Worm (Caenorhabditis elegans) whole organism, young adult: ENCODE measurements around the gene xpf-1.

Source experiments
- B0336.3 ChIP-seq: fragments of 200-800 bp; sonication (Bioruptor generic); IDR thresholded peaks from 2 replicates; pipeline ENCODE4 v1.3.6; 2022; ENCODE audit warnings: missing genetic modification characterization, missing compliant biosample characterization
- F23B12.7 ChIP-seq: sonication (generic microtip); optimal IDR thresholded peaks from 2 replicates; lab custom pipeline; 2017; ENCODE audit warnings: missing genetic modification characterization, mild to moderate bottlenecking, missing compliant biosample characterization, antibody characterized with exemption, moderate library complexity; ENCODE audit not compliant: insufficient read depth
- F33H1.4 ChIP-seq: fragments of 200-800 bp; sonication (Bioruptor generic); IDR thresholded peaks from 2 replicates; pipeline ENCODE4 v1.3.6; 2022; ENCODE audit warnings: missing genetic modification reagents, missing genetic modification characterization, missing compliant biosample characterization
- F49E8.2 ChIP-seq: sonication (generic microtip); optimal IDR thresholded peaks from 3 replicates; lab custom pipeline; 2017; ENCODE audit warnings: missing genetic modification characterization, mild to moderate bottlenecking, missing compliant biosample characterization, antibody characterized with exemption, moderate library complexity; ENCODE audit not compliant: insufficient read depth
- F57C9.4 ChIP-seq: sonication (generic microtip); optimal IDR thresholded peaks from 2 replicates; lab custom pipeline; 2017; ENCODE audit warnings: mild to moderate bottlenecking, missing genetic modification characterization, missing compliant biosample characterization
- T26A5.8 ChIP-seq: sonication (generic microtip); optimal IDR thresholded peaks from 2 replicates; lab custom pipeline; 2016; ENCODE audit warnings: missing genetic modification characterization, missing compliant biosample characterization
- ZK185.1 ChIP-seq: sonication (generic microtip); optimal IDR thresholded peaks from 2 replicates; lab custom pipeline; 2016; ENCODE audit warnings: mild to moderate bottlenecking, missing genetic modification characterization, missing compliant biosample characterization; ENCODE audit not compliant: poor library complexity, severe bottlenecking
- akir-1 ChIP-seq: fragments of 200-800 bp; sonication (Bioruptor generic); optimal IDR thresholded peaks from 2 replicates; lab custom pipeline; 2018; ENCODE audit warnings: mild to moderate bottlenecking, missing genetic modification characterization, moderate library complexity, missing compliant biosample characterization
- attf-3 ChIP-seq: fragments of 200-800 bp; sonication (Bioruptor generic); conservative IDR thresholded peaks from 2 replicates; pipeline ENCODE4 v1.3.6; 2022; ENCODE audit warnings: missing genetic modification reagents, missing genetic modification characterization, missing compliant biosample characterization
- attf-5 ChIP-seq: fragments of 200-800 bp; sonication (Bioruptor generic); optimal IDR thresholded peaks from 2 replicates; lab custom pipeline; 2018; ENCODE audit warnings: mild to moderate bottlenecking, missing genetic modification characterization, missing compliant biosample characterization
- bed-1 ChIP-seq: fragments of 200-800 bp; sonication (Bioruptor generic); IDR thresholded peaks from 2 replicates; pipeline ENCODE4 v1.3.6; 2022; ENCODE audit warnings: missing genetic modification reagents, missing genetic modification characterization, missing compliant biosample characterization
- bed-2 ChIP-seq: fragments of 200-800 bp; sonication (Bioruptor generic); IDR thresholded peaks from 2 replicates; pipeline ENCODE4 v1.3.6; 2022; ENCODE audit warnings: missing genetic modification reagents, missing genetic modification characterization, missing compliant biosample characterization
- cebp-1 ChIP-seq, 2 experiments: fragments of 200-800 bp in 1 of 2; sonication (Bioruptor generic) in 1 of 2; sonication (generic microtip) in 1 of 2; IDR thresholded peaks in 1 of 2; optimal IDR thresholded peaks in 1 of 2; 2 replicates each; pipeline versions ENCODE4 v1.3.6 to Lab custom; 2017 to 2022; ENCODE audit warnings: missing compliant biosample characterization in 2 of 2, missing genetic modification characterization in 2 of 2, mild to moderate bottlenecking in 1 of 2, missing genetic modification reagents in 1 of 2, moderate library complexity in 1 of 2
- ceh-100 ChIP-seq: fragments of 200-800 bp; sonication (Bioruptor generic); IDR thresholded peaks from 2 replicates; pipeline ENCODE4 v1.3.6; 2022; ENCODE audit warnings: missing genetic modification reagents, missing genetic modification characterization, missing compliant biosample characterization
- ceh-58 ChIP-seq: fragments of 200-800 bp; sonication (Bioruptor generic); IDR thresholded peaks from 2 replicates; pipeline ENCODE4 v1.3.6; 2022; ENCODE audit warnings: missing genetic modification characterization, missing compliant biosample characterization
- ceh-79 ChIP-seq: sonication (generic microtip); optimal IDR thresholded peaks from 2 replicates; lab custom pipeline; 2017; ENCODE audit warnings: mild to moderate bottlenecking, missing genetic modification characterization, missing compliant biosample characterization
- ceh-91 ChIP-seq: fragments of 200-800 bp; sonication (Bioruptor generic); IDR thresholded peaks from 2 replicates; pipeline ENCODE4 v1.3.6; 2022; ENCODE audit warnings: missing genetic modification reagents, missing genetic modification characterization, missing compliant biosample characterization
- chd-7 ChIP-seq: sonication (generic microtip); optimal IDR thresholded peaks from 2 replicates; lab custom pipeline; 2016; ENCODE audit warnings: mild to moderate bottlenecking, missing genetic modification characterization, moderate library complexity, missing compliant biosample characterization
- die-1 ChIP-seq: sonication (generic microtip); optimal IDR thresholded peaks from 2 replicates; lab custom pipeline; 2016; ENCODE audit warnings: missing genotype, mild to moderate bottlenecking, missing genetic modification characterization, missing compliant biosample characterization
- dpl-1 ChIP-seq: fragments of 150-350 bp; optimal IDR thresholded peaks from 2 replicates; lab custom pipeline; 2014; ENCODE audit warnings: missing biosample characterization, missing genetic modification reagents, missing genetic modification characterization
- egl-18 ChIP-seq: fragments of 200-800 bp; sonication (Bioruptor generic); IDR thresholded peaks from 2 replicates; pipeline ENCODE4 v1.3.6; 2022; ENCODE audit warnings: missing genetic modification reagents, missing genetic modification characterization, missing compliant biosample characterization
- egl-44 ChIP-seq: fragments of 200-800 bp; sonication (Bioruptor generic); IDR thresholded peaks from 2 replicates; pipeline ENCODE4 v1.3.6; 2022; ENCODE audit warnings: missing genetic modification reagents, missing genetic modification characterization, missing compliant biosample characterization
- ekl-4 ChIP-seq: fragments of 200-800 bp; sonication (Bioruptor generic); IDR thresholded peaks from 2 replicates; pipeline ENCODE4 v1.3.6; 2022; ENCODE audit warnings: missing genetic modification reagents, missing genetic modification characterization, missing compliant biosample characterization
- hmg-1.2 ChIP-seq: fragments of 200-800 bp; sonication (Bioruptor generic); IDR thresholded peaks from 2 replicates; pipeline ENCODE4 v1.3.6; 2022; ENCODE audit warnings: missing genetic modification reagents, missing genetic modification characterization, missing compliant biosample characterization
- let-607 ChIP-seq, 2 experiments: fragments of 200-800 bp in 1 of 2; sonication (Bioruptor generic) in 1 of 2; sonication (generic microtip) in 1 of 2; optimal IDR thresholded peaks; 2 replicates each; lab custom pipeline; 2016 to 2018; ENCODE audit warnings: mild to moderate bottlenecking in 2 of 2, missing compliant biosample characterization in 2 of 2, missing genetic modification characterization in 2 of 2, moderate library complexity in 2 of 2, missing genotype in 1 of 2
- lin-35 ChIP-seq, 3 experiments: fragments of 150-350 bp in 2 of 3; sonication (generic microtip) in 1 of 3; optimal IDR thresholded peaks; 2 replicates each; lab custom pipeline; 2014 to 2018; ENCODE audit warnings: missing biosample characterization in 3 of 3, missing genetic modification characterization in 3 of 3, missing genetic modification reagents in 3 of 3
- lin-54 ChIP-seq: fragments of 200-800 bp; sonication (Bioruptor generic); optimal IDR thresholded peaks from 2 replicates; lab custom pipeline; 2018; ENCODE audit warnings: mild to moderate bottlenecking, missing genetic modification characterization, missing compliant biosample characterization
- lsy-27 ChIP-seq: sonication (generic microtip); optimal IDR thresholded peaks from 2 replicates; lab custom pipeline; 2017; ENCODE audit warnings: missing genetic modification characterization, mild to moderate bottlenecking, missing compliant biosample characterization, antibody characterized with exemption, missing genotype, borderline replicate concordance; ENCODE audit not compliant: insufficient read depth
- madf-10 ChIP-seq: sonication (generic microtip); optimal IDR thresholded peaks from 2 replicates; lab custom pipeline; 2016; ENCODE audit warnings: mild to moderate bottlenecking, missing genetic modification characterization, missing compliant biosample characterization
- mes-4 ChIP-seq: sonication (generic microtip); optimal IDR thresholded peaks from 2 replicates; lab custom pipeline; 2016; ENCODE audit warnings: missing genotype, missing genetic modification characterization, missing compliant biosample characterization
- nhr-179 ChIP-seq: sonication (generic microtip); optimal IDR thresholded peaks from 2 replicates; lab custom pipeline; 2016; ENCODE audit warnings: mild to moderate bottlenecking, missing genetic modification characterization, missing compliant biosample characterization
- nhr-27 ChIP-seq: fragments of 200-800 bp; sonication (Bioruptor generic); optimal IDR thresholded peaks from 2 replicates; lab custom pipeline; 2018; ENCODE audit warnings: mild to moderate bottlenecking, missing genetic modification characterization, moderate library complexity, missing compliant biosample characterization
- nhr-80 ChIP-seq: sonication (generic microtip); optimal IDR thresholded peaks from 2 replicates; lab custom pipeline; 2016; ENCODE audit warnings: missing genetic modification characterization, missing compliant biosample characterization
- pbrm-1 ChIP-seq: fragments of 200-800 bp; sonication (Bioruptor generic); IDR thresholded peaks from 2 replicates; pipeline ENCODE4 v1.3.6; 2022; ENCODE audit warnings: missing genetic modification reagents, missing genetic modification characterization, missing compliant biosample characterization
- sea-2 ChIP-seq: fragments of 200-800 bp; sonication (Bioruptor generic); IDR thresholded peaks from 2 replicates; pipeline ENCODE4 v1.3.6; 2022; ENCODE audit warnings: missing genetic modification characterization, missing compliant biosample characterization
- snpc-4 ChIP-seq, 5 experiments: fragments of 150-350 bp in 1 of 5; sonication (generic microtip) in 4 of 5; optimal IDR thresholded peaks; 2 replicates each; lab custom pipeline; 2014 to 2018; ENCODE audit warnings: missing genetic modification characterization in 5 of 5, missing biosample characterization in 3 of 5, antibody characterized with exemption in 2 of 5, mild to moderate bottlenecking in 2 of 5, missing compliant biosample characterization in 2 of 5, missing genotype in 2 of 5, moderate library complexity in 2 of 5, missing genetic modification reagents in 1 of 5
- tlf-1 ChIP-seq: fragments of 200-800 bp; sonication (Bioruptor generic); optimal IDR thresholded peaks from 2 replicates; lab custom pipeline; 2018; ENCODE audit warnings: mild to moderate bottlenecking, missing genetic modification characterization, missing compliant biosample characterization
- ztf-3 ChIP-seq: fragments of 200-800 bp; sonication (Bioruptor generic); optimal IDR thresholded peaks from 2 replicates; lab custom pipeline; 2018; ENCODE audit warnings: mild to moderate bottlenecking, missing genetic modification characterization, missing compliant biosample characterization

xpf-1 gene

ce11 chrII:11652679-11653174 lies 43.2 kb upstream of the xpf-1 start, which contains the start of the genes rad-23 and rpn-12:
TSS of gene rad-23 (minus strand) at chrII:11652729.
TSS of gene rpn-12 (plus strand) at chrII:11653124.
- TF ChIP-seq tlf-1 (GFP tag; lab: Kevin White, UChicago) (no peak), F33H1.4 (peak; percentile 83), nhr-27 (no peak), ceh-100 (GFP tag; lab: Robert Waterston, UW) (no peak), nhr-179 (tag; lab: Kevin White, UChicago) (no peak), ZK185.1 (no peak), ekl-4 (no peak), dpl-1 (GFP tag; lab: Kevin White, UChicago) (no peak), bed-2 (GFP tag; lab: Robert Waterston, UW) (no peak), attf-3 (GFP tag; lab: Robert Waterston, UW) (no peak), lin-35 (GFP tag; optimal IDR thresholded peaks at IDR 0.05; lab: Kevin White, UChicago) (peak in 1 of 3 experiments; percentile 35), B0336.3 (GFP tag; lab: Robert Waterston, UW) (no peak), ztf-3 (GFP tag; lab: Kevin White, UChicago) (no peak), nhr-80 (tag; lab: Kevin White, UChicago) (peak; percentile 18), snpc-4 (GFP tag; optimal IDR thresholded peaks at IDR 0.05; lab: Kevin White, UChicago) (no peak), snpc-4 (tag; optimal IDR thresholded peaks at IDR 0.05; lab: Kevin White, UChicago) (peak in 3 of 4 experiments; percentile 15 to 69 (median 36)), egl-18 (GFP tag; lab: Robert Waterston, UW) (no peak), attf-5 (GFP tag; lab: Kevin White, UChicago) (peak; percentile 28), let-607 (tag; optimal IDR thresholded peaks at IDR 0.05; lab: Kevin White, UChicago) (no peak), pbrm-1 (GFP tag; lab: Robert Waterston, UW) (no peak), ceh-79 (no peak), F49E8.2 (tag; lab: Kevin White, UChicago) (no peak), ceh-58 (GFP tag; lab: Robert Waterston, UW) (no peak), akir-1 (GFP tag; lab: Kevin White, UChicago) (no peak), chd-7 (tag; lab: Kevin White, UChicago) (no peak), lsy-27 (no peak), hmg-1.2 (no peak), ceh-91 (GFP tag; lab: Robert Waterston, UW) (no peak), F23B12.7 (tag; lab: Kevin White, UChicago) (peak; percentile 4), lin-54 (peak; percentile 33), cebp-1 (GFP tag; IDR thresholded peaks at IDR 0.05; lab: Robert Waterston, UW) (no peak), cebp-1 (tag; optimal IDR thresholded peaks at IDR 0.05; lab: Kevin White, UChicago) (peak; percentile 15), sea-2 (GFP tag; lab: Robert Waterston, UW) (no peak), mes-4 (tag; lab: Kevin White, UChicago) (no peak), die-1 (tag; lab: Kevin White, UChicago) (no peak), egl-44 (GFP tag; lab: Robert Waterston, UW) (no peak), bed-1 (no peak)

DNA sequence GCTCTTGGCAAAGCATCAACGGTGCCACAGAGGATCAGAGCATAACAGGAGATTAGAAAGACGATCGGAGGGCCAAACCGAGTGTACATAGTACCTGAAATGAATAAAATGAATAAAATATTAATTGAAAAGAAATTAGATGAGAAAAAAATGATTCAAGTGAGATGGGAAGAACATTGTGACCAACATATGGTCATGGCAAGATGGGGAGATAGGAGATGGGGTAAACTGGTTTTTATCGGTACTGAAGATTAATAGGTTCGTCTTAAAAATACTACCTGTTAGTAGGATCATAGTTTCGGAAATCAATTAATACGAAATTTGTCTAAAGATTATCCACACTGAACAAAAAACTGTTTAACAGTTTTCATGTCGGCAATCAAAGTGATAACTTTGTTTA lies 38.9 kb upstream of the xpf-1 start, which contains the start of gene nep-1:
TSS of gene nep-1 (minus strand) at position 101 of the 400 bp plus-strand sequence.
- no peak for TF ChIP-seq egl-44 (GFP tag; lab: Robert Waterston, UW)
- no peak for TF ChIP-seq madf-10
- no peak for TF ChIP-seq T26A5.8 (tag; lab: Kevin White, UChicago)
- TF ChIP-seq F57C9.4 (tag; lab: Kevin White, UChicago): no peak
